Worm (Caenorhabditis elegans) whole organism, L1 larva: Measurements from ENCODE around the gene T19H5.7.

ENCODE experiments used
- ama-1 ChIP-seq: fragments of 150-350 bp; optimal IDR thresholded peaks from 2 replicates; lab custom pipeline; 2014
- blmp-1 ChIP-seq: fragments of 150-350 bp; optimal IDR thresholded peaks from 2 replicates; lab custom pipeline; 2014; ENCODE audit warnings: missing biosample characterization, missing genetic modification characterization
- ceh-63 ChIP-seq: fragments of 200-800 bp; sonication (Bioruptor generic); optimal IDR thresholded peaks from 2 replicates; lab custom pipeline; 2018; ENCODE audit warnings: mild to moderate bottlenecking, missing genetic modification characterization, missing compliant biosample characterization
- ceh-8 ChIP-seq: fragments of 200-800 bp; sonication (Bioruptor generic); optimal IDR thresholded peaks from 2 replicates; lab custom pipeline; 2018; ENCODE audit warnings: mild to moderate bottlenecking, missing genetic modification characterization, moderate library complexity, missing compliant biosample characterization
- ceh-88 ChIP-seq: fragments of 200-800 bp; sonication (Bioruptor generic); IDR thresholded peaks from 2 replicates; pipeline ENCODE4 v1.3.6; 2022; ENCODE audit warnings: missing genetic modification characterization, missing compliant biosample characterization
- dsc-1 ChIP-seq: sonication (generic microtip); optimal IDR thresholded peaks from 2 replicates; lab custom pipeline; 2016; ENCODE audit warnings: mild to moderate bottlenecking, missing genetic modification characterization, missing compliant biosample characterization
- efl-3 ChIP-seq: fragments of 200-800 bp; sonication (Bioruptor generic); optimal IDR thresholded peaks from 2 replicates; lab custom pipeline; 2018; ENCODE audit warnings: mild to moderate bottlenecking, missing genetic modification characterization, missing compliant biosample characterization
- egl-27 ChIP-seq, 2 experiments: fragments of 150-350 bp in 1 of 2; sonication (generic microtip); optimal IDR thresholded peaks; 3 replicates each; lab custom pipeline; 2017 to 2018; ENCODE audit warnings: missing biosample characterization in 2 of 2, missing genetic modification characterization in 2 of 2, missing genetic modification reagents in 2 of 2
- elt-2 ChIP-seq: sonication (generic microtip); optimal IDR thresholded peaks from 2 replicates; lab custom pipeline; 2016; ENCODE audit warnings: missing genetic modification characterization, mild to moderate bottlenecking, inconsistent platforms, missing compliant biosample characterization, missing genetic modification reagents
- ets-5 ChIP-seq: fragments of 200-800 bp; sonication (Bioruptor generic); IDR thresholded peaks from 2 replicates; pipeline ENCODE4 v1.3.6; 2022; ENCODE audit warnings: missing genetic modification characterization, missing compliant biosample characterization
- fkh-4 ChIP-seq: sonication (generic microtip); optimal IDR thresholded peaks from 2 replicates; lab custom pipeline; 2016; ENCODE audit warnings: missing compliant biosample characterization, missing genetic modification characterization, borderline replicate concordance
- fkh-8 ChIP-seq: sonication (generic microtip); optimal IDR thresholded peaks from 2 replicates; lab custom pipeline; 2016; ENCODE audit warnings: mild to moderate bottlenecking, missing genetic modification characterization, missing compliant biosample characterization
- fos-1 ChIP-seq: fragments of 150-350 bp; optimal IDR thresholded peaks from 2 replicates; lab custom pipeline; 2014; ENCODE audit warnings: missing biosample characterization, missing genetic modification characterization
- hlh-17 ChIP-seq: fragments of 200-800 bp; sonication (Bioruptor generic); optimal IDR thresholded peaks from 2 replicates; lab custom pipeline; 2018; ENCODE audit warnings: missing genetic modification characterization, mild to moderate bottlenecking, missing compliant biosample characterization, moderate library complexity, borderline replicate concordance
- hlh-4 ChIP-seq: sonication (generic microtip); optimal IDR thresholded peaks from 2 replicates; lab custom pipeline; 2016; ENCODE audit warnings: mild to moderate bottlenecking, missing genetic modification characterization, missing compliant biosample characterization
- jun-1 ChIP-seq: fragments of 150-350 bp; optimal IDR thresholded peaks from 2 replicates; lab custom pipeline; 2014; ENCODE audit warnings: missing biosample characterization, missing genetic modification reagents, missing genetic modification characterization
- lin-14 ChIP-seq: fragments of 200-800 bp; sonication (Bioruptor generic); optimal IDR thresholded peaks from 2 replicates; lab custom pipeline; 2018; ENCODE audit warnings: mild to moderate bottlenecking, missing genetic modification characterization, moderate library complexity, missing compliant biosample characterization
- lin-39 ChIP-seq: fragments of 150-350 bp; optimal IDR thresholded peaks from 2 replicates; lab custom pipeline; 2014; ENCODE audit warnings: missing biosample characterization, missing genetic modification reagents, missing genetic modification characterization
- lir-3 ChIP-seq: sonication (generic microtip); optimal IDR thresholded peaks from 2 replicates; lab custom pipeline; 2016; ENCODE audit warnings: mild to moderate bottlenecking, missing genetic modification characterization, moderate library complexity, missing compliant biosample characterization; ENCODE audit not compliant: poor library complexity
- mdl-1 ChIP-seq, 2 experiments: fragments of 150-350 bp; optimal IDR thresholded peaks; 2 replicates each; lab custom pipeline; 2014 to 2017; ENCODE audit warnings: missing biosample characterization in 2 of 2, missing genetic modification characterization in 2 of 2, inconsistent platforms in 1 of 2
- mef-2 ChIP-seq: fragments of 150-350 bp; optimal IDR thresholded peaks from 2 replicates; lab custom pipeline; 2014; ENCODE audit warnings: missing biosample characterization, missing genetic modification characterization
- nhr-11 ChIP-seq: fragments of 150-350 bp; optimal IDR thresholded peaks from 2 replicates; lab custom pipeline; 2014; ENCODE audit warnings: missing biosample characterization, missing genetic modification characterization
- nhr-12 ChIP-seq: sonication (generic microtip); optimal IDR thresholded peaks from 2 replicates; lab custom pipeline; 2017; ENCODE audit warnings: missing biosample characterization, missing genetic modification characterization
- nhr-19 ChIP-seq: fragments of 200-800 bp; sonication (Bioruptor generic); conservative IDR thresholded peaks from 2 replicates; pipeline ENCODE4 v1.3.6; 2022; ENCODE audit warnings: missing genetic modification characterization, missing compliant biosample characterization
- nhr-20 ChIP-seq: sonication (generic microtip); optimal IDR thresholded peaks from 2 replicates; lab custom pipeline; 2016; ENCODE audit warnings: mild to moderate bottlenecking, missing genetic modification characterization, missing compliant biosample characterization
- nhr-28 ChIP-seq: fragments of 150-350 bp; optimal IDR thresholded peaks from 2 replicates; lab custom pipeline; 2014; ENCODE audit warnings: missing biosample characterization, missing genetic modification characterization
- nhr-47 ChIP-seq: sonication (generic microtip); optimal IDR thresholded peaks from 2 replicates; lab custom pipeline; 2016; ENCODE audit warnings: mild to moderate bottlenecking, missing genetic modification characterization, moderate library complexity, missing compliant biosample characterization
- nhr-71 ChIP-seq: sonication (generic microtip); optimal IDR thresholded peaks from 2 replicates; lab custom pipeline; 2016; ENCODE audit warnings: mild to moderate bottlenecking, missing genetic modification characterization, moderate library complexity, missing compliant biosample characterization
- nhr-77 ChIP-seq: fragments of 150-350 bp; optimal IDR thresholded peaks from 2 replicates; lab custom pipeline; 2014; ENCODE audit warnings: missing biosample characterization, missing genetic modification characterization
- nhr-85 ChIP-seq: sonication (generic microtip); peaks from one replicate; lab custom pipeline; 2016; ENCODE audit warnings: missing genetic modification characterization, inconsistent platforms, missing compliant biosample characterization
- nhr-90 ChIP-seq: sonication (generic microtip); optimal IDR thresholded peaks from 2 replicates; lab custom pipeline; 2016; ENCODE audit warnings: mild to moderate bottlenecking, missing genetic modification characterization, missing compliant biosample characterization; ENCODE audit not compliant: poor library complexity
- pag-3 ChIP-seq: sonication (generic microtip); optimal IDR thresholded peaks from 2 replicates; lab custom pipeline; 2017; ENCODE audit warnings: missing genetic modification characterization, mild to moderate bottlenecking, missing compliant biosample characterization, antibody characterized with exemption, borderline replicate concordance; ENCODE audit not compliant: insufficient read depth
- rnt-1 ChIP-seq: sonication (generic microtip); optimal IDR thresholded peaks from 2 replicates; lab custom pipeline; 2016; ENCODE audit warnings: mild to moderate bottlenecking, missing genetic modification characterization, moderate library complexity, missing compliant biosample characterization
- skn-1 ChIP-seq: fragments of 150-350 bp; optimal IDR thresholded peaks from 2 replicates; lab custom pipeline; 2014; ENCODE audit warnings: missing biosample characterization, missing genetic modification characterization
- snu-23 ChIP-seq: sonication (generic microtip); optimal IDR thresholded peaks from 2 replicates; lab custom pipeline; 2016; ENCODE audit warnings: missing genetic modification characterization, missing compliant biosample characterization
- sptf-1 ChIP-seq: fragments of 150-350 bp; optimal IDR thresholded peaks from 2 replicates; lab custom pipeline; 2014; ENCODE audit warnings: missing biosample characterization, missing genetic modification characterization
- tlp-1 ChIP-seq: fragments of 150-350 bp; optimal IDR thresholded peaks from 2 replicates; lab custom pipeline; 2014; ENCODE audit warnings: missing biosample characterization, missing genetic modification characterization
- unc-62 ChIP-seq: fragments of 150-350 bp; optimal IDR thresholded peaks from 2 replicates; lab custom pipeline; 2014; ENCODE audit warnings: missing biosample characterization, missing genetic modification reagents, missing genetic modification characterization
- unc-98 ChIP-seq: fragments of 200-800 bp; sonication (Bioruptor generic); IDR thresholded peaks from 2 replicates; pipeline ENCODE4 v1.3.6; 2022; ENCODE audit warnings: missing genetic modification characterization, missing compliant biosample characterization
- vab-15 ChIP-seq: sonication (generic microtip); optimal IDR thresholded peaks from 2 replicates; lab custom pipeline; 2017; ENCODE audit warnings: missing genotype, mild to moderate bottlenecking, missing genetic modification characterization, missing compliant biosample characterization
- zag-1 ChIP-seq: fragments of 150-350 bp; optimal IDR thresholded peaks from 2 replicates; lab custom pipeline; 2014; ENCODE audit warnings: missing biosample characterization, missing genetic modification characterization
- zip-4 ChIP-seq: fragments of 200-800 bp; sonication (Bioruptor generic); optimal IDR thresholded peaks from 2 replicates; lab custom pipeline; 2018; ENCODE audit warnings: mild to moderate bottlenecking, missing genetic modification characterization, moderate library complexity, missing compliant biosample characterization

Gene T19H5.7

DNA sequence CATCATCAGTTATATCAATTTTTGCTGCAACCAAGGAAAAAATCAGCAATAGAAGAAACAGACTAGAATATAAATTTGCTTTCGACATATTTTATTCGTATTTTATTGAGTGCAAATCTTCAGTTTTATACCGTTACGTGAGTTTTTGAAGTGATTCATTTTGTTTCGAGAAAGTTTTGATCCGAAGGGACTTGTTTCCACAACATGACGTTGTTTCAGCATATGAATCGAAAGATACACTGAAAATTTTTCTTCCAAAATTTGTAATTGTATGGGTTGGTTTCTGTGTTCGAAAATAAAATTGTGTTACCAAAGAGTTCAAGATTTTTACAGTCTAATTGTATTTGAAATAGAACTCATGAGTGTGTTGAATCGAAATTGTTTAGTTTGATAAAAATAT, at the start of gene T19H5.7:
Gene T19H5.7 (minus strand): TSS at position 101 of the 400 bp plus-strand sequence.
- TF ChIP-seq skn-1 (no peak), sptf-1 (tag; lab: Kevin White, UChicago) (no peak), mdl-1 (tag; optimal IDR thresholded peaks at IDR 0.05; lab: Kevin White, UChicago) (no peak), tlp-1 (tag; lab: Kevin White, UChicago) (no peak), egl-27 (tag; optimal IDR thresholded peaks at IDR 0.05; lab: Kevin White, UChicago) (no peak), fos-1 (tag; lab: Kevin White, UChicago) (no peak), fkh-8 (tag; lab: Kevin White, UChicago) (no peak), ceh-8 (GFP tag; lab: Kevin White, UChicago) (no peak), hlh-4 (tag; lab: Kevin White, UChicago) (no peak), nhr-20 (tag; lab: Kevin White, UChicago) (no peak), zag-1 (tag; lab: Kevin White, UChicago) (no peak), pag-3 (no peak), ets-5 (no peak), snu-23 (GFP tag; lab: Kevin White, UChicago) (no peak), jun-1 (tag; lab: Kevin White, UChicago) (no peak)

DNA sequence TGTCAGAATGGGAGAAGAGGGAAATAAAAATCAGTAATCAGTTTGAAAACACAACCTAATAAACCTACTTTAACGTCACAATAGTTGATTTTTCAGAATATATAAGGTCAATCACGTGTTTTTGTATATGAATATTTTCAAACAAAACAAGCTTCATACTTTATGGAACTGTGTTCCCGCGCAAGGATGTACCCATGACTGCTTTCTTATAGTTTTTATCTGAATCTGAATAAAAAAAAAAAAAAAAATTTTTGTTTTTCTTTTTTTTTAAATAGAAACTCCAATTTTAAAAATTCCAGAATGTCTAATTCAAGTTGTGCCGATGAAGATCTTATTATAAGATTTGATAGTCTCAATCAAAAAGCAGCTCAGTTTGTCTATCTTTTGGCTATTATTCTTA, 48.6 kb upstream of the T19H5.7 start, which contains the start of gene sra-2:
Gene sra-2 (plus strand): TSS at position 301 of the 400 bp plus-strand sequence.
- no peak for TF ChIP-seq nhr-71 (tag; lab: Kevin White, UChicago)
- TF ChIP-seq zip-4, result no peak
- no peak for TF ChIP-seq nhr-85 (tag; lab: Kevin White, UChicago)
- TF ChIP-seq nhr-19 (GFP tag; lab: Robert Waterston, UW), result no peak
- no peak for TF ChIP-seq sptf-1 (tag; lab: Kevin White, UChicago)
- TF ChIP-seq elt-2 (tag; lab: Kevin White, UChicago), result no peak
- TF ChIP-seq mdl-1 (tag; optimal IDR thresholded peaks at IDR 0.05; lab: Kevin White, UChicago), result no peak
- TF ChIP-seq fkh-4 (tag; lab: Kevin White, UChicago), result no peak
- TF ChIP-seq fkh-8 (tag; lab: Kevin White, UChicago), result no peak
- TF ChIP-seq egl-27 (tag; optimal IDR thresholded peaks at IDR 0.05; lab: Kevin White, UChicago), result no peak
- TF ChIP-seq unc-98, result no peak
- TF ChIP-seq mef-2, result no peak
- no peak for TF ChIP-seq nhr-47

DNA sequence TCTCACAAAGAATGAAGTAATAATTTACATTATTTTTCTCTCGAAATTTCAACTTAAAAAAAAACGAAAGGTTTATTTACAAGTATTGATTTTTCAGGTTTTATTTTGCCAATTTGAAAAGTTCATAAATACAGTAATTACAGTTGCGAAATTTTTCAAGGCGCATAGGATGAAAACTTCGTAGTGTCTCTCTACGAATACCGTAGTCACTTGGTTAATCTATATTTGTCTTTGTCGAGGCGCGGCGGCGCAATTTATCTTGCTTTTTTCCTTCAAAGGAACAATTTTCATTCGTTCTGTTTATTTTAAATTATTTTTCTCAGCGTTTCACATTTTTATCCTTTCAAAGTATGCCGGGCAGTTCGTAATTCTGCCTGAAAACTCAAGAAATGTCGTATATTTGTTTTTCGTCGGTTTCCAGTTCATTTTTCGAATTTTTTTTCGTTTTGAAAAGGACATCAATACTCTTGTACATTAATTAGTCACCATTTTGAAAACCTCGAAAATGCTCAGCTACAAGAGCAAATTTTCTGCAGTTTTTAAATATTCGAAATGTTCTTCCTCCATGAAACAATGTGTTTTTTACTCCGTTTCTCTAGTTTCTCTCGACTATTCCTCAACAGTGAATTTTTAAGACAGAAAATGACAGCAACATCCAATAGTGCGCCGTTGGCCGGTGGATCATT, 43.8 kb upstream of the T19H5.7 start, which contains the start of gene mex-6:
Gene mex-6 (plus strand): TSS at position 636 of the 686 bp plus-strand sequence.
- TF ChIP-seq tlp-1 (tag; lab: Kevin White, UChicago) (no peak), nhr-77 (tag; lab: Kevin White, UChicago) (no peak), nhr-28 (tag; lab: Kevin White, UChicago) (no peak), fkh-4 (tag; lab: Kevin White, UChicago) (no peak), hlh-17 (GFP tag; lab: Kevin White, UChicago) (no peak), nhr-20 (tag; lab: Kevin White, UChicago) (no peak), rnt-1 (tag; lab: Kevin White, UChicago) (no peak), lin-39 (no peak)

DNA sequence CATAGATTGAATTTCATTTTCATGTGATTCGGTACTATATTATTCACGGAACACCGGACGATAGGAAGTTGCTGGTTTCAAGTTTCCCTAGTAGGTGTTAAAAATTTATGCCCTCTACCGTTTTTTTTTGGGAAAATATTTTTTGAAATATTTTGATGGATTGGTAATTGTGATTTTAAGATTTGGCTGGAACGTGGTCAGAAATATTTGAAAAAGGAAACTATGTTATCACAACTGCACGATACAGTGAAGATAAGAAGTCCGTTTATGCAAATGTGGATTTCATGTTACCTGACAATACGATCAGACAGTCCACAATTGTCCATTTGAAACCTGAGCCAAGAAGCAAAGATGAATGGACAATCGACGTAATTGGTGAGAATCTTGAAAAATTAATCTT, 43.1 kb upstream of the T19H5.7 start, which contains the start of gene AH6.17:
Gene AH6.17 (plus strand): TSS at position 185 of the 400 bp plus-strand sequence.
- no peak for TF ChIP-seq unc-62 (GFP tag; lab: Kevin White, UChicago)
- TF ChIP-seq dsc-1 (tag; lab: Kevin White, UChicago), result no peak
- no peak for TF ChIP-seq nhr-90 (tag; lab: Kevin White, UChicago)
- TF ChIP-seq vab-15 (tag; lab: Kevin White, UChicago), result no peak
- TF ChIP-seq ama-1, result no peak
- no peak for TF ChIP-seq zip-4
- no peak for TF ChIP-seq ceh-63 (GFP tag; lab: Kevin White, UChicago)
- TF ChIP-seq rnt-1 (tag; lab: Kevin White, UChicago), result no peak
- TF ChIP-seq efl-3, result no peak
- TF ChIP-seq lin-14, result no peak
- no peak for TF ChIP-seq fkh-4 (tag; lab: Kevin White, UChicago)
- no peak for TF ChIP-seq nhr-11 (tag; lab: Kevin White, UChicago)
- TF ChIP-seq lir-3 (tag; lab: Kevin White, UChicago), result no peak
- TF ChIP-seq nhr-20 (tag; lab: Kevin White, UChicago), result no peak
- TF ChIP-seq blmp-1, result no peak
- no peak for TF ChIP-seq ceh-88 (GFP tag; lab: Robert Waterston, UW)
- TF ChIP-seq jun-1 (tag; lab: Kevin White, UChicago), result no peak
- TF ChIP-seq nhr-12 (tag; lab: Kevin White, UChicago), result no peak
- TF ChIP-seq, all 84 proteins: peak for 0
